Worm (Caenorhabditis elegans) whole organism, L4/young adult: ENCODE results near the gene srz-59.

ENCODE experiments used
- W03F9.2 ChIP-seq: fragments of 150-350 bp; optimal IDR thresholded peaks from 2 replicates; lab custom pipeline; 2014; ENCODE audit warnings: missing biosample characterization, missing genetic modification characterization
- dao-5 ChIP-seq: sonication (generic microtip); optimal IDR thresholded peaks from 2 replicates; lab custom pipeline; 2016; ENCODE audit warnings: missing genotype, missing genetic modification characterization, moderate library complexity, missing compliant biosample characterization
- him-1 ChIP-seq: sonication (generic microtip); optimal IDR thresholded peaks from 2 replicates; lab custom pipeline; 2016; ENCODE audit warnings: missing genotype, missing genetic modification reagents, missing genetic modification characterization, missing compliant biosample characterization

Gene srz-59

DNA sequence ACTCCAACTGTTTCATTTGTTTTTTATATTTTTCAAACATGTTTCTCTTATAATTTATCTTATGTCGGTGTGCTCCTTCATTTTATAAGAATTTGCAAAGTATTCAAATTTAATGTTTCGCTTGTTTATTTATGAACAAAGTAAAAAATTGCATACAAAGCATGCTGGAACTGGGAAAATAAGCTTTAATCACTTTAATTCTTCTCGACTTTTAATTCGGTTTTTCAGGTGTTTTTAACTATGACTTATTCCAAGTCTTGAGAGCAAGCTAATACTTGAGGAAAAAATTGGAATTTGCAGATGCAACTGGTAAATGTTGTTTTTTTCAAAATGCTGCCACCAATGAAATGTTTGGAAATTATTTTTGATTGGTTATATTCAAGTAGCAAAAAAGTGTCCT lies at the start of gene srz-59:
Gene srz-59 (plus strand): TSS at position 301 of the 400 bp plus-strand sequence.
- TF ChIP-seq W03F9.2 (no peak), him-1 (tag; lab: Kevin White, UChicago) (no peak), dao-5 (tag; lab: Kevin White, UChicago) (no peak)

ce11 chrIV:14082956-14083355 lies 48.9 kb upstream of the srz-59 start:
- no peak for TF ChIP-seq W03F9.2
- TF ChIP-seq dao-5 (tag; lab: Kevin White, UChicago), result no peak
- no peak for TF ChIP-seq him-1 (tag; lab: Kevin White, UChicago)

DNA sequence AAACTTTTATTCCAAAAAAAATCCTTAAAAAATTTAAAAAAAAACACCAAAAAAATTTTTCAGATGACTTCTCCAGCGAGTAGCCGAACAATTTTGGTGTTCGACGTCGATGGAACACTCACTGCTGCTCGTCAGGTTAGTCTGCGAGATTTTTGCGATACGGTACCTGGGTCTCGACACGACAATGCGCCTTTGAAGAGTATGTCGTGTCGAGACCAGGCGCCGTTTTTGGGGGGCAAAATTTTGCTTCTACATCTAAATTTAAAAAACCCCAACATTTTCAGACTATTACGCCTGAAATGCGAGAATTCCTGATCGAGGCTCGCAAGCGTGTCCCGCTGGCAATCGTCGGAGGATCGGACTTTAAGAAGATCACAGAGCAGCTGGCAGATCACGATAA lies 48.4 kb upstream of the srz-59 start, which contains the start of gene F52B11.2:
Gene F52B11.2 (plus strand): TSS at position 64 of the 400 bp plus-strand sequence.
- TF ChIP-seq him-1 (tag; lab: Kevin White, UChicago), result no peak
- TF ChIP-seq W03F9.2, result no peak
- TF ChIP-seq dao-5 (tag; lab: Kevin White, UChicago), result no peak

DNA sequence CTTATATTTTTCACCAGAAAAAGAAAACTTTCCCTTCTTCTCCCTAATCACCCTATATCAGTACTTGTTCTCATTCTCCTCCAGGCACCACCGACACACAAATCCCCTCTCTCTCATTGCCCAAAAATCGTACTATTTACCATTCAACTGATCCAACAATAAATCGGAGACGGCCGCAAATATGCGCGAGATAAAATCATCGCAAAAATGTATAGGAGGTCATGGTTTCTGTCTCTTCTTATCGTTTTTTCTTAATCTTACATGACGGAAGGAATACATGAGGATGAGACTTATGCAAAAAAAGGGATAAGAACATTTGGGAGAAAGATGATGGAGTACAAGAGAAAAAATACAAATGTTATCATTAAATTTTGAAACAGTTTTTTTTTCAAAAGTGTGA lies 45.5 kb upstream of the srz-59 start:
- TF ChIP-seq dao-5 (tag; lab: Kevin White, UChicago), result no peak
- TF ChIP-seq W03F9.2, result no peak
- no peak for TF ChIP-seq him-1 (tag; lab: Kevin White, UChicago)

DNA sequence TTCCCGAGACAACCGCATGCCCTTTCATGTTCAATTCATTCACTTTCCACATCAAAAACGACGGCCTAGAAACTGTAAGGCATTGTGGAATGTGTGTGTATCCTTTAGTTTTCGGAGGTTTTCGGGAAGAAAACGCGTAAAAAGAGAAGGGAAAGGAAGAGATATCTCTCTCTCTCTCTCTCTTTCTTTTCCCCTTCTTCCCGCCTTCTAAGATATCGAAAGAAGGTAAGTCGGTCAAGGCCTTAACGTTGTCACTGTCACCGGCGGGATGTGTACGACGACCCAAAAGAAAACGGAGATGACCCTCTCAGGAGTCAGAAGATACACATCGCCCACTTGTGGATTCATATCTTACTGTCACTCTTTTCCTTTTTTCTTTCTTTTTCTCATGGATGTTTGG lies 42.1 kb upstream of the srz-59 start:
- TF ChIP-seq him-1 (tag; lab: Kevin White, UChicago) (no peak), W03F9.2 (no peak), dao-5 (tag; lab: Kevin White, UChicago) (no peak)

- no peak for TF ChIP-seq dao-5 (tag; lab: Kevin White, UChicago)
- no peak for TF ChIP-seq him-1 (tag; lab: Kevin White, UChicago)
- TF ChIP-seq W03F9.2, result no peak
These were observed 40.6 kb upstream of the srz-59 start, which contains the start of gene noah-2 for ce11 chrIV:14091242-14091641. TSS of gene noah-2 (plus strand) at chrIV:14091254.

DNA sequence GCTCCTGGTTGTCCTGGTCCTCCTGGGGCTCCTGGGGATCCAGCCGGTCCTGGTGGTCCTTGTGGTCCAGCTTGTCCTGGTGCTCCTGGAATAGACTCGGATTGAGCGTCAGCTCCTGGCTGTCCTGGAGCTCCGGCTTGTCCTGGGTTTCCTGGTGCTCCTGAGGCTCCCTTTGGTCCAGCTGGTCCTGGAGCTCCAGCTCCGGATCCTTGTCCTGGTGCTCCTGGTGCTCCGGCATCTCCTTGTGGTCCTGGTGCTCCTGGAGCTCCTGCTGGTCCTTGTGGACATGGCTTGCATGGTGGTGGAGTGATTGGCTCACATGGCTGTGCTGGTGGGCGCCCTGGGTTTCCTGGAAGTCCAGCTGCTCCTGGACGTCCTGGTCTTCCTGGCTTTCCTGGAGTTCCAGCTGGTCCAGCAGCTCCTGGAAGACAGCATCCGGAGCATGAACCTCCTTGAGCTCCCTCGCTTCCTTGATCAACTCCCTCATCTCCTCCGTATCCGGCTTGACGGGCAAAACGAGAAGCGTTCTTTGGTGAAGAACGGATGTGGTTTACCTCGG lies 33.3 kb upstream of the srz-59 start:
- TF ChIP-seq him-1 (tag; lab: Kevin White, UChicago) (no peak), W03F9.2 (no peak), dao-5 (tag; lab: Kevin White, UChicago) (no peak)

DNA sequence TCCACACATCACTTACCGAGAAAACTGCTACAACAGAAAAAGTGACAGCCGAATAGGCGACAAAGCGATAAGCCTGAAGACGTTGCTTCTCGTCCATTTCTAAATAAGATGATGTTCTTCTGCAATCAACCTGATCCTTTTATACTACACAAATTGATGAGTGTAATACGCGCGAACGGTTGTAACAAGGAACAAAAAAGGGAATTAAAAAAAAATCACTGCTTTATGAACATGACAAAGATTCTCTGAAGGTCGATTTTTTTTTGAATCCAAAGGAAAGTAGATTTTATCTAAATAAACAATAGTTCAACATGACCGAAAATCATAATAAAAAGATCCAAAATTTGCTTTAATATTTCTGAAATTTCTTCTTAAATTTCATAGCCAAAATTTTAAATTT lies 32.6 kb upstream of the srz-59 start, which contains the start of gene col-133:
Gene col-133 (minus strand): TSS at position 101 of the 400 bp plus-strand sequence.
- TF ChIP-seq him-1 (tag; lab: Kevin White, UChicago) (no peak), dao-5 (tag; lab: Kevin White, UChicago) (no peak), W03F9.2 (no peak)

ce11 chrIV:14103054-14103453 lies 28.8 kb upstream of the srz-59 start, which contains the start of gene F52B11.5:
TSS of gene F52B11.5 (minus strand) at chrIV:14103231.
- no peak for TF ChIP-seq dao-5 (tag; lab: Kevin White, UChicago)
- TF ChIP-seq W03F9.2, result no peak
- no peak for TF ChIP-seq him-1 (tag; lab: Kevin White, UChicago)

DNA sequence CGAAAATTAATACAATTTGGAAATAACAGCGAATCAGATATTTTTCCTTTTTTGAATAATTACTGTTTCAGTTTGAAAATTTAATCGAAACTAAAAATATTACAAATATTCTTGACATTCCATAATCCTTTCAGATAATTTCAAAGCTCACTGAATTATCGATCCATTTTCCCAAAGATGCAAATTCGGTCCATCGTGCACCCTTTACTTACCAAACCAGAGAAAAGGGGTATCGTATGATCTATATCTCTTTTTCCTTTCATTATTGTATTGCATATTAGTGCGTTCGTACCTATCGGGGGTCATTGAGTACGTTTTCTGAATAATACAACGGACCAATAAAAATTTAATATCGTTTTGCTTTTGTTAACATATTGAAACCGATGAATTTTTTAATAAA lies 27.1 kb upstream of the srz-59 start:
- TF ChIP-seq him-1 (tag; lab: Kevin White, UChicago) (no peak), W03F9.2 (no peak), dao-5 (tag; lab: Kevin White, UChicago) (no peak)

ce11 chrIV:14106274-14106673 lies 25.6 kb upstream of the srz-59 start, which contains the start of gene ins-34:
TSS of gene ins-34 (plus strand) at chrIV:14106574.
- TF ChIP-seq him-1 (tag; lab: Kevin White, UChicago), result no peak
- TF ChIP-seq W03F9.2, result no peak
- no peak for TF ChIP-seq dao-5 (tag; lab: Kevin White, UChicago)

ce11 chrIV:14107647-14108046 lies 24.2 kb upstream of the srz-59 start:
- TF ChIP-seq W03F9.2, result no peak
- TF ChIP-seq dao-5 (tag; lab: Kevin White, UChicago), result no peak
- no peak for TF ChIP-seq him-1 (tag; lab: Kevin White, UChicago)

DNA sequence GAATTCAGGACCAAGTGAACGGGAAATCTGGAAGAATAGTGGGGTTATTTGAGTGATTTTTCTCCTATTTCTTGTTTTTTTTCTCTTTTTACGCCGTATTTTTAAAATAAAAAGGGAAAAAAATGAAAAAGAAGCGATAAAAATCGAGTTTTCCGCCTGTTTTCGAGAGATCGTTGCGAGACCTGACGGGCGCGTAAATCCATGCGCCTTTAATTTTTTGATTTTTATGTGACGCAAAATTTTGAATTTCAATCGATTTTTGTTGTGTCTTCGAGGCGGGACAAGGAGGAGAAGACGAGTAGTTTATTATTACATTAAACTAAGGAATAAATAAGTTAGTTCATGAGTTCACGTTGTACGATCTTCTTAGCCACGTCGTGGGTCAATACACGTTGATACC lies 18.2 kb upstream of the srz-59 start:
- no peak for TF ChIP-seq him-1 (tag; lab: Kevin White, UChicago)
- TF ChIP-seq W03F9.2, result no peak
- no peak for TF ChIP-seq dao-5 (tag; lab: Kevin White, UChicago)

DNA sequence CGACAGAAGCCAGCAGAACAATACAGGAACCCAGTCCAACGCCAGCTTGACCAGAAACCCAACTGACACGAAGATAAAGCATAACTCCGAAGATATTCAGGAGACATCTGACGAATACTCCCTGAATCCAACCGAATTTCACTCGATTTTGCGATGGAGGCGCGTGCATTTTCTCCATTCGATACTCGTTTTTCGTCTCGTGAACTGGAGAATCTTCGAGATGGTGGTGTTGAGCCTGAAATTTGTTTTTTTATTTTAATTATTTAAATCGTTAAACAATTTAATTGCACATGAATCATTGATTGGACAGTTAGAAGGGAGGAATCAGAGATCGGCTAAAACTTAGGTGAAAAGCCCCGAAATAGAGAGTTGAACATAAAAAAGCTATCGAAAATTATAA lies 17.5 kb upstream of the srz-59 start:
- TF ChIP-seq him-1 (tag; lab: Kevin White, UChicago), result no peak
- no peak for TF ChIP-seq dao-5 (tag; lab: Kevin White, UChicago)
- no peak for TF ChIP-seq W03F9.2

DNA sequence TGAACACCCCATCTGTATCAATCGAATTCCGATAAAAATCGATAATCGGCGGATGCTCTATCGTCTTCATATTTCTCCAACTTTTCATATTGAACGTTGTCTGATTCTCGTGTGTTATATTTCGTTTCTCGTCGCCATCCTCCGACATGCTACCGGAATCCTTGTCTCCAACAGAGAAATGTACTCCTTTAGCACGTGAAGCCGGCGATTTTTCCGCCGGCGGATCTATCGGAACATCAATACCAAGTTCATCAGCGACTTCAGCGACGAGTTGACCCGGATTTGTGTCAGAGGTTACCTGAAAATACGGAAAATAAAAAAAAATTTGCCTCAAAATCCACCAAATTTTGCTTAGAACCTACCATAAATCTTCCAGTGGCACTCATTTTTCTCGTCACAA lies 16.8 kb upstream of the srz-59 start:
- TF ChIP-seq dao-5 (tag; lab: Kevin White, UChicago) (no peak), him-1 (tag; lab: Kevin White, UChicago) (no peak), W03F9.2 (no peak)
